Worm (Caenorhabditis elegans) whole organism, mixed stage, embryonic: ENCODE data around the gene gld-3.

Experiments used
- bed-3 ChIP-seq: fragments of 200-800 bp; sonication (Bioruptor generic); optimal IDR thresholded peaks from 3 replicates; lab custom pipeline; 2018; ENCODE audit warnings: mild to moderate bottlenecking, missing genetic modification characterization, moderate library complexity, missing compliant biosample characterization
- ces-1 ChIP-seq: fragments of 150-350 bp; optimal IDR thresholded peaks from 2 replicates; lab custom pipeline; 2014; ENCODE audit warnings: missing biosample characterization, missing genetic modification reagents, missing genetic modification characterization
- ham-2 ChIP-seq: fragments of 200-800 bp; sonication (Bioruptor generic); optimal IDR thresholded peaks from 2 replicates; lab custom pipeline; 2018; ENCODE audit warnings: mild to moderate bottlenecking, missing genetic modification characterization, missing compliant biosample characterization
- nhr-237 ChIP-seq: fragments of 150-350 bp; optimal IDR thresholded peaks from 2 replicates; lab custom pipeline; 2014; ENCODE audit warnings: missing biosample characterization, missing genetic modification characterization
- pha-4 ChIP-seq: fragments of 150-350 bp; optimal IDR thresholded peaks from 2 replicates; lab custom pipeline; 2018; ENCODE audit warnings: missing biosample characterization, missing genetic modification reagents, missing genetic modification characterization
- sem-2 ChIP-seq: fragments of 200-800 bp; sonication (Bioruptor generic); optimal IDR thresholded peaks from 2 replicates; lab custom pipeline; 2018; ENCODE audit warnings: mild to moderate bottlenecking, missing genetic modification characterization, missing compliant biosample characterization
- unc-62 ChIP-seq: fragments of 150-350 bp; optimal IDR thresholded peaks from 2 replicates; lab custom pipeline; 2014; ENCODE audit warnings: missing biosample characterization, missing genetic modification reagents, missing genetic modification characterization

ce11 chrII:7103111-7103510 is 29.3 kb upstream of the gld-3 start:
- no peak for TF ChIP-seq nhr-237 (tag; lab: Kevin White, UChicago)
- no peak for TF ChIP-seq unc-62 (GFP tag; lab: Kevin White, UChicago)
- no peak for TF ChIP-seq pha-4 (tag; lab: Kevin White, UChicago)
- no peak for TF ChIP-seq sem-2 (GFP tag; lab: Kevin White, UChicago)
- no peak for TF ChIP-seq ces-1 (GFP tag; lab: Kevin White, UChicago)
- TF ChIP-seq bed-3 (GFP tag; lab: Kevin White, UChicago) = no peak
- TF ChIP-seq ham-2 (GFP tag; lab: Kevin White, UChicago) = no peak
